Worm (Caenorhabditis elegans): Measurements from ENCODE around the gene twk-17.

Gene twk-17

ce11 chrX:7596029-7596428 is 11.9 kb downstream of the twk-17 start (continued):
- TF ChIP-seq lin-13 (GFP tag; optimal IDR thresholded peaks at IDR 0.05) (no peak), dpl-1 (GFP tag; optimal IDR thresholded peaks at IDR 0.05) (no peak), pqm-1 (tag; optimal IDR thresholded peaks at IDR 0.05) (no peak), aly-2 (tag; optimal IDR thresholded peaks at IDR 0.05) (no peak), php-3 (GFP tag; IDR thresholded peaks at IDR 0.05) (peak; percentile 96), hlh-11 (tag; optimal IDR thresholded peaks at IDR 0.05) (peak; percentile 45), sdz-12 (GFP tag; optimal IDR thresholded peaks at IDR 0.05) (no peak), gei-8 (GFP tag; optimal IDR thresholded peaks at IDR 0.05) (no peak), Y105C5A.15 (GFP tag; IDR thresholded peaks at IDR 0.05) (no peak), dve-1 (tag; optimal IDR thresholded peaks at IDR 0.05; ENCODE audit: insufficient read depth) (peak; percentile 60), tag-97 (GFP tag; IDR thresholded peaks at IDR 0.05) (no peak), zag-1 (tag; optimal IDR thresholded peaks at IDR 0.05) (no peak), snpc-4 (tag; optimal IDR thresholded peaks at IDR 0.05) (no peak)

- TF ChIP-seq ceh-82 (tag; optimal IDR thresholded peaks at IDR 0.05) = no peak
- TF ChIP-seq zag-1 (tag; optimal IDR thresholded peaks at IDR 0.05) = no peak
- TF ChIP-seq hlh-30 (tag; optimal IDR thresholded peaks at IDR 0.05; ENCODE audit: insufficient read depth) = peak; percentile 19
- no peak for TF ChIP-seq madf-5 (GFP tag; IDR thresholded peaks at IDR 0.05)
- no peak for TF ChIP-seq lin-29 (GFP tag; IDR thresholded peaks at IDR 0.05)
- TF ChIP-seq nhr-41 (GFP tag; IDR thresholded peaks at IDR 0.05) = no peak
- no peak for TF ChIP-seq rbr-2 (tag; optimal IDR thresholded peaks at IDR 0.05)
- TF ChIP-seq T26A8.4 (GFP tag; IDR thresholded peaks at IDR 0.05) = no peak
- no peak for TF ChIP-seq dpl-1 (GFP tag; optimal IDR thresholded peaks at IDR 0.05)
- TF ChIP-seq unc-62 (GFP tag; optimal IDR thresholded peaks at IDR 0.05 in 1 of 2) = peak in 1 of 2 experiments; percentile 2
- no peak for TF ChIP-seq unc-62 (tag; optimal IDR thresholded peaks at IDR 0.05)
- no peak for TF ChIP-seq mdl-1 (tag; optimal IDR thresholded peaks at IDR 0.05)
- TF ChIP-seq skn-1 (tag; optimal IDR thresholded peaks at IDR 0.05) = no peak
- TF ChIP-seq fkh-10 (GFP tag; optimal IDR thresholded peaks at IDR 0.05) = no peak
- no peak for TF ChIP-seq tra-1 (GFP tag; IDR thresholded peaks at IDR 0.05)
- TF ChIP-seq ztf-11 (tag; optimal IDR thresholded peaks at IDR 0.05) = no peak
- no peak for TF ChIP-seq sdz-12 (GFP tag; optimal IDR thresholded peaks at IDR 0.05)
- no peak for TF ChIP-seq nhr-237 (tag; optimal IDR thresholded peaks at IDR 0.05)
- no peak for TF ChIP-seq Y105C5A.15 (GFP tag; IDR thresholded peaks at IDR 0.05)
- no peak for TF ChIP-seq daf-16 (GFP tag; optimal IDR thresholded peaks at IDR 0.05)
- TF ChIP-seq daf-16 (tag; optimal IDR thresholded peaks at IDR 0.05) = no peak
- no peak for TF ChIP-seq set-16 (GFP tag; IDR thresholded peaks at IDR 0.05)
- TF ChIP-seq aha-1 (tag) = peak; percentile 96
- no peak for TF ChIP-seq gei-8 (GFP tag; optimal IDR thresholded peaks at IDR 0.05)
- TF ChIP-seq nhr-28 (tag; optimal IDR thresholded peaks at IDR 0.05) = peak; percentile 41
- no peak for TF ChIP-seq daf-8 (GFP tag; IDR thresholded peaks at IDR 0.05)
- TF ChIP-seq pqm-1 (tag; optimal IDR thresholded peaks at IDR 0.05) = no peak
- no peak for TF ChIP-seq attf-4 (tag; optimal IDR thresholded peaks at IDR 0.05)
- TF ChIP-seq vab-7 (GFP tag; IDR thresholded peaks at IDR 0.05) = no peak
Observed at ce11 chrX:7593931-7594544, 13.8 kb downstream of the twk-17 start.

ce11 chrX:7590756-7591155 is 17.1 kb downstream of the twk-17 start:
- no peak for TF ChIP-seq rbr-2 (tag; optimal IDR thresholded peaks at IDR 0.05)
- peak in 1 of 2 experiments; percentile 93 for TF ChIP-seq unc-62 (GFP tag; optimal IDR thresholded peaks at IDR 0.05 in 1 of 2)
- no peak for TF ChIP-seq unc-62 (tag; optimal IDR thresholded peaks at IDR 0.05)
- peak; percentile 21 for TF ChIP-seq mxl-3 (GFP tag; optimal IDR thresholded peaks at IDR 0.05)

ce11 chrX:7587741-7588235 is 20.1 kb downstream of the twk-17 start:
- peak; percentile 17 for TF ChIP-seq nhr-28 (tag; optimal IDR thresholded peaks at IDR 0.05)
- peak; percentile 11 for TF ChIP-seq mxl-3 (GFP tag; optimal IDR thresholded peaks at IDR 0.05)
- TF ChIP-seq nhr-102 (tag; optimal IDR thresholded peaks at IDR 0.05) = no peak
- peak in 1 of 2 experiments; percentile 98 for TF ChIP-seq unc-62 (GFP tag; optimal IDR thresholded peaks at IDR 0.05 in 1 of 2)
- TF ChIP-seq unc-62 (tag; optimal IDR thresholded peaks at IDR 0.05) = no peak
- TF ChIP-seq aha-1 (tag) = peak; percentile 80

Measured in whole organism, L4 larva.